Worm (Caenorhabditis elegans): Measurements from ENCODE around the gene srsx-25.

srsx-25 gene

DNA sequence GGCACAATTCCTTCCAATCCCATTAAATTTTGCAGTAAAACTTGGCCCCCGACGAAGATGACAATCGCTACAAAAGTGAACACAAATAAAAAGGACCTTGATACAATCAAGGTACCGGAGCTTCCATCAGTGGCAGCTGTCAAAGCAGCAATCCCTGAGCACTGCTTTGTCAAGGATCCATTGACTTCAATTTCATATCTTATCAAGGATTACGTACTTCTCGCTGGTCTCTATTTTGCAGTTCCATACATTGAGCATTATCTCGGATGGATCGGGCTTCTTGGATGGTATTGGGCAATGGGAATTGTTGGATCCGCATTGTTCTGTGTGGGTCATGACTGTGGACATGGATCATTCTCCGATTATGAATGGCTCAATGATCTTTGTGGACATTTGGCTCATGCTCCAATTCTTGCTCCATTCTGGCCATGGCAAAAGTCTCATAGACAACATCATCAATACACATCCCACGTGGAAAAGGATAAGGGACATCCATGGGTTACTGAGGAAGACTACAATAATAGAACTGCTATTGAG, 41.1 kb upstream of the srsx-25 start, which contains the start of gene fat-2:
Gene fat-2 (plus strand): TSS at position 51 of the 537 bp plus-strand sequence.
- TF ChIP-seq sma-3 (GFP tag; optimal IDR thresholded peaks at IDR 0.05) = no peak
- TF ChIP-seq mdl-1 (tag; optimal IDR thresholded peaks at IDR 0.05) = no peak
- TF ChIP-seq nhr-12 (tag; optimal IDR thresholded peaks at IDR 0.05) = no peak
- TF ChIP-seq F13H6.1 (tag; optimal IDR thresholded peaks at IDR 0.05) = no peak
- TF ChIP-seq ztf-4 (tag; optimal IDR thresholded peaks at IDR 0.05) = no peak
- no peak for TF ChIP-seq ceh-82 (tag; optimal IDR thresholded peaks at IDR 0.05)
- TF ChIP-seq lsy-2 (tag; optimal IDR thresholded peaks at IDR 0.05) = no peak
- no peak for TF ChIP-seq C34F6.9 (tag; optimal IDR thresholded peaks at IDR 0.05)
- no peak for TF ChIP-seq mbf-1 (tag; optimal IDR thresholded peaks at IDR 0.05)
- no peak for TF ChIP-seq dmd-4 (tag; optimal IDR thresholded peaks at IDR 0.05)
- no peak for TF ChIP-seq lin-11 (tag; optimal IDR thresholded peaks at IDR 0.05)
- no peak for TF ChIP-seq zag-1 (tag; optimal IDR thresholded peaks at IDR 0.05)
- TF ChIP-seq ZK546.5 (tag; optimal IDR thresholded peaks at IDR 0.05) = no peak
- no peak for TF ChIP-seq aly-2 (tag; optimal IDR thresholded peaks at IDR 0.05)
- no peak for TF ChIP-seq ceh-16 (tag; optimal IDR thresholded peaks at IDR 0.05)
- TF ChIP-seq unc-62 (GFP tag; optimal IDR thresholded peaks at IDR 0.05) = no peak
- no peak for TF ChIP-seq lin-39 (tag; optimal IDR thresholded peaks at IDR 0.05)
- TF ChIP-seq ztf-11 (tag; optimal IDR thresholded peaks at IDR 0.05) = no peak

DNA sequence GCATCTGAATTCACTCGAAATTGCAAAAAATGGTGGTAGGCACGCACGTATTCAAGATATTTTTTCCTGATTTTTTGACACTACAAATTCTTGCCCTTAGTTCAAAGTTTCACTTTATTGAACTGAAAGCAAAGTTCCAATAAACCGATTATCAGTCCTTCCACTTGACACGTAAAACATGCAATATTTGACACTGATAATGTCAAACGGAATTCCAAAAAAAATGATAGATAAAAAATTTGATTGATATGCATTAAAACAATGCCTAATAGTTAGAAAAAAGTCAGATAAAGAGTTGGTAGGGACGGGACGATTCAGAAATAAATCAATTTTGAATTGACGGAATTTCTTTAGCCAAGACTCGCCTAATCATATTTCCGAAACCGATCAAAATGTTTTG, 37.9 kb upstream of the srsx-25 start:
- TF ChIP-seq nhr-11 (tag; optimal IDR thresholded peaks at IDR 0.05) (no peak), crh-2 (tag; optimal IDR thresholded peaks at IDR 0.05) (peak; percentile 80), alr-1 (tag; optimal IDR thresholded peaks at IDR 0.05) (no peak), sma-9 (GFP tag; optimal IDR thresholded peaks at IDR 0.05) (peak; percentile 74), sma-9 (tag; optimal IDR thresholded peaks at IDR 0.05) (no peak), gmeb-1 (tag; optimal IDR thresholded peaks at IDR 0.05) (peak; percentile 17), fos-1 (tag; optimal IDR thresholded peaks at IDR 0.05) (peak; percentile 86)

DNA sequence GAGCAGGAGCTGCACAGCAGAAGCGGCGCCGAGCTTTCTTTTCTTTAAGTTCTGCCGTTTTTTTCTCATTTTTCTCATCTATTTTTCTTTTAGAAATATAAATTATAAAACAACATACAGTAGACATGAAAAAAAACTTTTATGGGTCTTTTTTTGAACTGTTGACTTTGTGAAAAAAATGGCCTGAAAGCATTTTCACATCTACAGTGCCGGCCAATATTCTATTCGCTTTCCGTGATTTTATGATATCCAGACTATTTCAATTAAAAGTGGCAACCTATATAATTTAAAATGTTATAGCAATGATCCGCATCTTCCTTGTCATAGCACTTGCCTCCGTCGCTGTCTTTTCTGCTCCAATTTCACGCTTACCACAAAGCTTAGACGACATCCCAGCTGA, 36.9 kb upstream of the srsx-25 start, which contains the start of gene far-6:
Gene far-6 (plus strand): TSS at position 301 of the 400 bp plus-strand sequence.
- TF ChIP-seq gmeb-1 (tag; optimal IDR thresholded peaks at IDR 0.05) (no peak), nhr-21 (tag; optimal IDR thresholded peaks at IDR 0.05) (no peak), crh-2 (tag; optimal IDR thresholded peaks at IDR 0.05) (no peak), C34F6.9 (tag; optimal IDR thresholded peaks at IDR 0.05) (no peak), egl-27 (tag; optimal IDR thresholded peaks at IDR 0.05) (no peak), nhr-10 (tag; optimal IDR thresholded peaks at IDR 0.05) (no peak), alr-1 (tag; optimal IDR thresholded peaks at IDR 0.05) (no peak), R02D3.7 (tag; optimal IDR thresholded peaks at IDR 0.05) (no peak), ZK546.5 (tag; optimal IDR thresholded peaks at IDR 0.05) (no peak), zag-1 (tag; optimal IDR thresholded peaks at IDR 0.05) (no peak), sem-4 (tag; optimal IDR thresholded peaks at IDR 0.05) (no peak), nhr-6 (tag; optimal IDR thresholded peaks at IDR 0.05) (no peak), ztf-1 (GFP tag; conservative IDR thresholded peaks at IDR 0.05) (no peak)

DNA sequence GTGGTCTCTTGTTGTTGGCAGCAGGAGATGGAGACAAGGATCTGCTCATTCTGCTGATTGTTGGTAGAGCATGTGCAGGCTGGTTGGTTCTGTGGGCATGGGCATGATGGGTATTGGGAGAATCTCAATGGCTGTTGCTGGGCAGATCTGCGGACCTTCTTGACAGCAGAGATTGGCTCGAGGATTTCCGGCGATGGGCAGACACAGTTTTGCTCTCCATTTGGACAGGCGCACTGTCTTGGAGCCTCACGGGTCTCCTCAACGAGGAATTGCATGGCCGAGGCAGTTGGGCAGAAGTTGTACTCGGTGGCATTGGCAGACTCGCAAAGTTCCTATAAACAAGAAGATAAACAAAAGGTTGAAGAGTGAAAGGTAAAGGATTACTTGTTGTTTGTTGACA, 34.4 kb upstream of the srsx-25 start:
- TF ChIP-seq sma-9 (GFP tag; optimal IDR thresholded peaks at IDR 0.05) (no peak), sma-9 (tag; optimal IDR thresholded peaks at IDR 0.05) (no peak), gmeb-1 (tag; optimal IDR thresholded peaks at IDR 0.05) (no peak), nhr-10 (tag; optimal IDR thresholded peaks at IDR 0.05) (no peak), mdl-1 (tag; optimal IDR thresholded peaks at IDR 0.05) (no peak), crh-2 (tag; optimal IDR thresholded peaks at IDR 0.05) (no peak), elt-3 (tag; optimal IDR thresholded peaks at IDR 0.05) (no peak), ztf-4 (tag; optimal IDR thresholded peaks at IDR 0.05) (no peak), nhr-237 (tag; optimal IDR thresholded peaks at IDR 0.05) (no peak), peb-1 (tag; optimal IDR thresholded peaks at IDR 0.05) (no peak)

DNA sequence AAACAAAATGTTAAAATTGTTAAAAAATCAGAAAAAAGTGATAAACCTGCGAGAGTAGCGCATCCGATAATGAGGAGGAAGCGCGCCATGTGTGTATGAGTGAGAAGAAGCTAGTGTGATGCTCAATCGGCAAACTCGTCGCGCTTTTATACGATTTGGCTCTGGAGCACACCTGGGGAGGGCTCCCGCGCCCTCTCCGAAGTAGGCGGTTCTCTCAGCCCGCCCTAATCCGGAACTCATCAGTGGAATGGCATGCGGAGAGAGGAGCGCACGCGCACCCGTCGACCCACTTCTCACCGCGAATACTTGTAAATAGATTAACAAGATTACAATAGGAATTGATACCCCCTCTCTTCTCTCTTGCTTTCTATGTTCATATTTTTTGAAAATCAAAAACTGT, 33.7 kb upstream of the srsx-25 start, which contains the start of gene pqn-74:
Gene pqn-74 (minus strand): TSS at position 122 of the 400 bp plus-strand sequence.
- TF ChIP-seq nhr-23 (tag; optimal IDR thresholded peaks at IDR 0.05) (no peak), C34F6.9 (tag; optimal IDR thresholded peaks at IDR 0.05) (no peak)

All from whole organism, L2 larva.